Comparison of ENCODE assay signal across 3 fruit fly cellular contexts in the genomic region with DNA sequence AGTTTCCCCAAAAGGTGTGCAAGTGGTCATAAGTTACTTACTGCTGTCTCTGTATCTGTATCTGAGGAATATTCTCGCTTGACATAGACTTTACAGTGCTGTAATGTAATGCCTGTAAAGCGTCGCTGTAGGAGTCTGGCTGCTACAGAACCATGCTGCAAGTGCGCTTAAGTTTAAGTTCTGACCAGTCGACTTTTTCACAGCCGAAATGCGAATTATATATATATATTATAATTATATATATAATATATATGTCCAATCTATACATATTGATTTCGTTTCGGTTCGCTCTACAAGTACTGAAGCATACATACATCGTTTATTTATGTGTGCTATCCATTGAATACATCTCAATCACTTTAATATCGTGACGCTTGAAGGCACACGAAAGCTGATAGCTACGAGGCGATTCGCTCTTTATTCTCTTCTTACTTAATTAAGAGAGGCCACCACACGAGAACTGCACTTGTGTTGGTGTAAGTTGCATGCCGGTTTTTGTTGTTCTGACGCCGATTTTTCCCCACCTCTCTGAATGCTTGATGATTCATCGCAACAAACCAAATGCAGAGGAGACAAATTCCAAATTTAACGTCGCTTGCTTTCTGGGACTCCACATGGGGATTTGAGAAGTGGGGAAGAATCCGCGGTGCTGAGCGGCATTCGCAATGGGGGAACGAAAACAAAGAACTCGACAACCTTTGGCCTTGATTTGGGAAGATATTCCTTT.
A peak's percentile ranks its signal among the peaks of the same experiment; 100 is the strongest.
TF ChIP-seq lines count a peak whose summit lies in the region.

No protein-coding gene starts in this region.

TF ChIP-seq in whole organism, embryonic, 481 proteins besides CTCF, POLR2A, EP300 and RAD21 (continued from another document and continues in another):
- TF ChIP-seq Rfx (GFP tag; IDR thresholded peaks at IDR 0.05; lab: Robert Waterston, UW) (0 out of 2 replicates have a peak, but pooled peaks have one; percentile 24), insv (GFP tag; optimal IDR thresholded peaks at IDR 0.05; lab: Kevin White, UChicago) (no peak), Xbp1 (GFP tag; optimal IDR thresholded peaks at IDR 0.05; lab: Kevin White, UChicago) (no peak), CG12391 (tag; optimal IDR thresholded peaks at IDR 0.05; lab: Kevin White, UChicago) (no peak), CG14014 (GFP tag; IDR thresholded peaks at IDR 0.05; lab: Robert Waterston, UW) (no peak), tna (GFP tag; IDR thresholded peaks at IDR 0.05; lab: Robert Waterston, UW; ENCODE audit: partially characterized antibody) (no peak), zfh1 (GFP tag; IDR thresholded peaks at IDR 0.05; lab: Robert Waterston, UW) (no peak), gsb (GFP tag; IDR thresholded peaks at IDR 0.05; lab: Robert Waterston, UW) (no peak), CG10959 (GFP tag; IDR thresholded peaks at IDR 0.05; lab: Robert Waterston, UW) (no peak), CG6254 (GFP tag; optimal IDR thresholded peaks at IDR 0.05; lab: Kevin White, UChicago) (peak; percentile 1), btn (GFP tag; optimal IDR thresholded peaks at IDR 0.05; lab: Kevin White, UChicago) (no peak), hth (optimal IDR thresholded peaks at IDR 0.05; lab: Kevin White, UChicago) (no peak), D (optimal IDR thresholded peaks at IDR 0.05; lab: Kevin White, UChicago) (no peak), D (GFP tag; optimal IDR thresholded peaks at IDR 0.05; lab: Kevin White, UChicago) (no peak), cwo (GFP tag; optimal IDR thresholded peaks at IDR 0.05; lab: Kevin White, UChicago) (no peak), nerfin-1 (tag; optimal IDR thresholded peaks at IDR 0.05; lab: Kevin White, UChicago) (no peak), dimm (GFP tag; IDR thresholded peaks at IDR 0.05; lab: Robert Waterston, UW) (no peak), CG6683 (GFP tag; optimal IDR thresholded peaks at IDR 0.05; lab: Kevin White, UChicago) (no peak), psq (GFP tag; optimal IDR thresholded peaks at IDR 0.05; lab: Kevin White, UChicago) (no peak), nerfin-2 (GFP tag; IDR thresholded peaks at IDR 0.05; lab: Robert Waterston, UW; ENCODE audit: partially characterized antibody) (no peak), Trl (optimal IDR thresholded peaks at IDR 0.05; lab: Kevin White, UChicago) (peak; percentile 66 to 84), Trl (GFP tag; optimal IDR thresholded peaks at IDR 0.05; lab: Kevin White, UChicago) (no peak), Aef1 (GFP tag; IDR thresholded peaks at IDR 0.05; lab: Robert Waterston, UW) (no peak), CG10267 (tag; optimal IDR thresholded peaks at IDR 0.05; lab: Kevin White, UChicago) (no peak), ERR (GFP tag; optimal IDR thresholded peaks at IDR 0.05; lab: Kevin White, UChicago) (no peak), nom (GFP tag; optimal IDR thresholded peaks at IDR 0.05; lab: Kevin White, UChicago) (peak; percentile 60), sd (tag; optimal IDR thresholded peaks at IDR 0.05; lab: Kevin White, UChicago) (peak; percentile 70), Mad (GFP tag; optimal IDR thresholded peaks at IDR 0.05; lab: Kevin White, UChicago) (no peak), CG2202 (tag; optimal IDR thresholded peaks at IDR 0.05; lab: Kevin White, UChicago) (no peak), CG9437 (GFP tag; optimal IDR thresholded peaks at IDR 0.05; lab: Kevin White, UChicago) (peak; percentile 24), usp (GFP tag; optimal IDR thresholded peaks at IDR 0.05; lab: Kevin White, UChicago) (no peak), CG2875 (GFP tag; optimal IDR thresholded peaks at IDR 0.05; lab: Kevin White, UChicago) (no peak), inv (GFP tag; IDR thresholded peaks at IDR 0.05; lab: Robert Waterston, UW; ENCODE audit: partially characterized antibody) (no peak), org-1 (GFP tag; optimal IDR thresholded peaks at IDR 0.05; lab: Kevin White, UChicago) (no peak), maf-S (GFP tag; optimal IDR thresholded peaks at IDR 0.05; lab: Kevin White, UChicago) (no peak), CG11696 (GFP tag; IDR thresholded peaks at IDR 0.05; lab: Robert Waterston, UW) (no peak), CG5180 (GFP tag; optimal IDR thresholded peaks at IDR 0.05; lab: Kevin White, UChicago) (peak; percentile 36), CG1792 (GFP tag; optimal IDR thresholded peaks at IDR 0.05; lab: Kevin White, UChicago) (no peak), CG3163 (GFP tag; optimal IDR thresholded peaks at IDR 0.05; lab: Kevin White, UChicago) (peak; percentile 100), Nf-YB (GFP tag; optimal IDR thresholded peaks at IDR 0.05; lab: Kevin White, UChicago) (peak; percentile 6), eve (GFP tag; optimal IDR thresholded peaks at IDR 0.05; lab: Kevin White, UChicago) (no peak), CG32767 (GFP tag; IDR thresholded peaks at IDR 0.05; lab: Robert Waterston, UW) (no peak), peb (GFP tag; IDR thresholded peaks at IDR 0.05; lab: Robert Waterston, UW) (no peak)

TF ChIP-seq in whole organism, prepupa, 60 proteins besides CTCF, POLR2A, EP300 and RAD21 (continued from another document):
- TF ChIP-seq CG3919 (GFP tag; optimal IDR thresholded peaks at IDR 0.05; lab: Kevin White, UChicago) (no peak), CG6792 (GFP tag; optimal IDR thresholded peaks at IDR 0.05; lab: Kevin White, UChicago) (no peak), net (GFP tag; optimal IDR thresholded peaks at IDR 0.05; lab: Kevin White, UChicago) (peak; percentile 46), Sox14 (GFP tag; optimal IDR thresholded peaks at IDR 0.05; lab: Kevin White, UChicago) (peak; percentile 55), CG3032 (tag; optimal IDR thresholded peaks at IDR 0.05; lab: Kevin White, UChicago) (no peak), CG6163 (GFP tag; IDR thresholded peaks at IDR 0.05; lab: Robert Waterston, UW) (peak; percentile 50; the same call in 2 of the 3 replicates), Met (GFP tag; optimal IDR thresholded peaks at IDR 0.05; lab: Kevin White, UChicago) (no peak), Hr4 (GFP tag; optimal IDR thresholded peaks at IDR 0.05; lab: Kevin White, UChicago) (no peak), eg (GFP tag; IDR thresholded peaks at IDR 0.05; lab: Robert Waterston, UW) (0 out of 3 replicates have a peak, but pooled peaks have one; percentile 8), Sox102F (GFP tag; optimal IDR thresholded peaks at IDR 0.05; lab: Kevin White, UChicago) (peak; percentile 30), Lpt (GFP tag; optimal IDR thresholded peaks at IDR 0.05; lab: Kevin White, UChicago) (no peak), svp (GFP tag; lab: Kevin White, UChicago) (peak; percentile 79), Hr39 (GFP tag; optimal IDR thresholded peaks at IDR 0.05; lab: Kevin White, UChicago) (no peak), CG32006 (GFP tag; optimal IDR thresholded peaks at IDR 0.05; lab: Kevin White, UChicago) (peak; percentile 12), CG4318 (GFP tag; optimal IDR thresholded peaks at IDR 0.05; lab: Kevin White, UChicago) (no peak), CG6854 (GFP tag; optimal IDR thresholded peaks at IDR 0.05; lab: Kevin White, UChicago) (no peak), CG8119 (GFP tag; IDR thresholded peaks at IDR 0.05; lab: Robert Waterston, UW) (no peak), CG15336 (GFP tag; IDR thresholded peaks at IDR 0.05; lab: Robert Waterston, UW) (no peak), ss (GFP tag; optimal IDR thresholded peaks at IDR 0.05; lab: Kevin White, UChicago) (peak; percentile 57 to 83), CG8632 (GFP tag; optimal IDR thresholded peaks at IDR 0.05; lab: Kevin White, UChicago) (no peak), Smox (GFP tag; optimal IDR thresholded peaks at IDR 0.05; lab: Kevin White, UChicago) (no peak), Ets21C (GFP tag; optimal IDR thresholded peaks at IDR 0.05; lab: Kevin White, UChicago) (no peak), Eip78C (GFP tag; lab: Kevin White, UChicago) (no peak), dac (GFP tag; optimal IDR thresholded peaks at IDR 0.05; lab: Kevin White, UChicago) (no peak), CG8319 (GFP tag; optimal IDR thresholded peaks at IDR 0.05; lab: Kevin White, UChicago) (no peak), Eip93F (GFP tag; optimal IDR thresholded peaks at IDR 0.05; lab: Kevin White, UChicago) (no peak), Hr38 (GFP tag; optimal IDR thresholded peaks at IDR 0.05; lab: Kevin White, UChicago) (no peak), CG11294 (GFP tag; IDR thresholded peaks at IDR 0.05; lab: Robert Waterston, UW) (no peak), CG10669 (GFP tag; optimal IDR thresholded peaks at IDR 0.05; lab: Kevin White, UChicago) (no peak), CG16779 (tag; optimal IDR thresholded peaks at IDR 0.05; lab: Kevin White, UChicago) (peak; percentile 17), CG31627 (GFP tag; optimal IDR thresholded peaks at IDR 0.05; lab: Kevin White, UChicago) (no peak), spab (GFP tag; optimal IDR thresholded peaks at IDR 0.05; lab: Kevin White, UChicago) (no peak), CG11762 (GFP tag; optimal IDR thresholded peaks at IDR 0.05; lab: Kevin White, UChicago; ENCODE audit: insufficient read depth) (no peak), salr (GFP tag; optimal IDR thresholded peaks at IDR 0.05; lab: Kevin White, UChicago) (no peak), CG10631 (GFP tag; optimal IDR thresholded peaks at IDR 0.05; lab: Kevin White, UChicago) (peak; percentile 21), Sox15 (GFP tag; optimal IDR thresholded peaks at IDR 0.05; lab: Kevin White, UChicago) (no peak), CG34406 (GFP tag; optimal IDR thresholded peaks at IDR 0.05; lab: Kevin White, UChicago) (peak; percentile 33), topi (GFP tag; optimal IDR thresholded peaks at IDR 0.05; lab: Kevin White, UChicago) (no peak), CG9139 (GFP tag; optimal IDR thresholded peaks at IDR 0.05; lab: Kevin White, UChicago) (no peak), CG7368 (GFP tag; optimal IDR thresholded peaks at IDR 0.05; lab: Kevin White, UChicago) (no peak), lz (GFP tag; optimal IDR thresholded peaks at IDR 0.05; lab: Kevin White, UChicago) (no peak)
TF ChIP-seq in whole organism, prepupa: peak in this region for 15.

TF ChIP-seq in whole organism, pupa, 21 proteins besides CTCF, POLR2A, EP300 and RAD21 (continued from another document):
- no peak for TF ChIP-seq CG32121 (GFP tag; IDR thresholded peaks at IDR 0.05; lab: Robert Waterston, UW)
